Worm (Caenorhabditis elegans) whole organism, L3 larva: Measurements from ENCODE around the gene F07F6.2.

Experiments used
- mdl-1 ChIP-seq: fragments of 150-350 bp; optimal IDR thresholded peaks from 2 replicates; lab custom pipeline; 2014; ENCODE audit warnings: missing biosample characterization, missing genetic modification characterization
- nhr-77 ChIP-seq: fragments of 150-350 bp; optimal IDR thresholded peaks from 2 replicates; lab custom pipeline; 2014; ENCODE audit warnings: missing biosample characterization, missing genetic modification characterization

- TF ChIP-seq mdl-1 (tag; lab: Kevin White, UChicago) (no peak), nhr-77 (tag; lab: Kevin White, UChicago) (no peak)
Measured at ce11 chrII:5393090-5393489, 36.9 kb upstream of the F07F6.2 start, which contains the start of gene brap-2.
